Fruit fly (Drosophila melanogaster) whole organism, embryonic: ENCODE data around the gene CG7304.
A peak's percentile ranks its signal among the peaks of the same experiment; 100 is the strongest.

Source experiments
- Ada2b ChIP-seq: fragments of 200-800 bp; sonication (Bioruptor generic); IDR thresholded peaks from 2 replicates; pipeline ENCODE4 v1.3.6; 2022; ENCODE audit warnings: missing biosample characterization, missing genetic modification characterization
- Asciz ChIP-seq: fragments of 200-800 bp; sonication (Bioruptor generic); optimal IDR thresholded peaks from 2 replicates; lab custom pipeline; 2017; ENCODE audit warnings: missing biosample characterization, mild to moderate bottlenecking, missing genetic modification characterization, missing genetic modification reagents
- BtbVII ChIP-seq: fragments of 200-800 bp; sonication (Bioruptor generic); optimal IDR thresholded peaks from 3 replicates; lab custom pipeline; 2017; ENCODE audit warnings: missing biosample characterization, mild to moderate bottlenecking, missing genetic modification characterization
- CG10267 ChIP-seq: fragments of 200-800 bp; sonication (Bioruptor generic); optimal IDR thresholded peaks from 2 replicates; lab custom pipeline; 2018; ENCODE audit warnings: missing biosample characterization, mild to moderate bottlenecking, missing genetic modification characterization, moderate library complexity
- CG11696 ChIP-seq: fragments of 200-800 bp; sonication (Bioruptor generic); IDR thresholded peaks from 2 replicates; pipeline ENCODE4 v1.3.6; 2022; ENCODE audit warnings: missing biosample characterization, missing genetic modification characterization
- CG1529 ChIP-seq: fragments of 200-800 bp; sonication (Bioruptor generic); optimal IDR thresholded peaks from 3 replicates; lab custom pipeline; 2018; ENCODE audit warnings: missing biosample characterization, missing genetic modification characterization
- CG15601 ChIP-seq: fragments of 200-800 bp; sonication (Bioruptor generic); optimal IDR thresholded peaks from 3 replicates; lab custom pipeline; 2019; ENCODE audit warnings: missing biosample characterization, mild to moderate bottlenecking, missing genetic modification characterization, moderate library complexity
- CG18619 ChIP-seq: fragments of 200-800 bp; sonication (Bioruptor generic); optimal IDR thresholded peaks from 3 replicates; lab custom pipeline; 2017; ENCODE audit warnings: missing biosample characterization, mild to moderate bottlenecking, missing genetic modification characterization
- CG2712 ChIP-seq: fragments of 200-800 bp; optimal IDR thresholded peaks from 3 replicates; lab custom pipeline; 2019; ENCODE audit warnings: missing biosample characterization, mild to moderate bottlenecking, missing genetic modification characterization, moderate library complexity
- CG3065 ChIP-seq: fragments of 200-800 bp; sonication (Bioruptor generic); optimal IDR thresholded peaks from 2 replicates; lab custom pipeline; 2016; ENCODE audit warnings: missing biosample characterization, missing genetic modification characterization
- CG5180 ChIP-seq: fragments of 200-800 bp; sonication (Bioruptor generic); optimal IDR thresholded peaks from 3 replicates; lab custom pipeline; 2017; ENCODE audit warnings: missing biosample characterization, missing genetic modification characterization, mild to moderate bottlenecking, moderate library complexity, missing genetic modification reagents
- CG7372 ChIP-seq: fragments of 200-800 bp; sonication (Bioruptor generic); IDR thresholded peaks from 2 replicates; pipeline ENCODE4 v1.3.6; 2022; ENCODE audit warnings: missing biosample characterization, missing genetic modification characterization
- CG7786 ChIP-seq: fragments of 200-800 bp; sonication (Bioruptor generic); optimal IDR thresholded peaks from 2 replicates; lab custom pipeline; 2016; ENCODE audit warnings: missing biosample characterization, missing genetic modification characterization
- CG8765 ChIP-seq: fragments of 200-800 bp; sonication (Bioruptor generic); IDR thresholded peaks from 2 replicates; pipeline ENCODE4 v1.3.6; 2022; ENCODE audit warnings: missing biosample characterization, missing genetic modification characterization
- CG9932 ChIP-seq: fragments of 200-800 bp; sonication (Bioruptor generic); IDR thresholded peaks from 2 replicates; pipeline ENCODE4 v1.3.6; 2022; ENCODE audit warnings: missing biosample characterization, missing genetic modification characterization
- Chrac-16 ChIP-seq: fragments of 200-800 bp; sonication (Bioruptor generic); optimal IDR thresholded peaks from 3 replicates; lab custom pipeline; 2016; ENCODE audit warnings: missing biosample characterization, missing genetic modification characterization
- D19A ChIP-seq: fragments of 200-800 bp; optimal IDR thresholded peaks from 3 replicates; lab custom pipeline; 2019; ENCODE audit warnings: missing biosample characterization, mild to moderate bottlenecking, missing genetic modification characterization, moderate library complexity
- Dll ChIP-seq: fragments of 200-800 bp; sonication (Bioruptor generic); IDR thresholded peaks from 4 replicates; pipeline ENCODE4 v1.3.6; 2022; ENCODE audit warnings: missing biosample characterization, missing genetic modification characterization; ENCODE audit not compliant: partially characterized antibody
- Elba2 ChIP-seq: fragments of 200-800 bp; sonication (Bioruptor generic); optimal IDR thresholded peaks from 3 replicates; lab custom pipeline; 2016; ENCODE audit warnings: missing biosample characterization, missing genetic modification characterization
- HHEX ChIP-seq: fragments of 200-800 bp; sonication (Bioruptor generic); optimal IDR thresholded peaks from 3 replicates; lab custom pipeline; 2017; ENCODE audit warnings: missing biosample characterization, mild to moderate bottlenecking, missing genetic modification characterization, missing genetic modification reagents
- Kr ChIP-seq: fragments of 200-800 bp; sonication (Bioruptor generic); optimal IDR thresholded peaks from 2 replicates; lab custom pipeline; 2017; ENCODE audit warnings: missing biosample characterization, mild to moderate bottlenecking, missing genetic modification characterization
- MESR4 ChIP-seq: fragments of 200-800 bp; sonication (Bioruptor generic); optimal IDR thresholded peaks from 2 replicates; lab custom pipeline; 2018; ENCODE audit warnings: missing biosample characterization, mild to moderate bottlenecking, missing genetic modification characterization, moderate library complexity
- PHDP ChIP-seq: fragments of 200-800 bp; sonication (Bioruptor generic); optimal IDR thresholded peaks from 3 replicates; lab custom pipeline; 2018; ENCODE audit warnings: missing biosample characterization, mild to moderate bottlenecking, missing genetic modification characterization, moderate library complexity
- Pdp1 ChIP-seq, 2 experiments: fragments of 200-800 bp; sonication (Bioruptor generic); optimal IDR thresholded peaks; 3 replicates each; lab custom pipeline; 2016; ENCODE audit warnings: missing biosample characterization in 2 of 2, missing genetic modification characterization in 2 of 2, mild to moderate bottlenecking in 1 of 2, moderate library complexity in 1 of 2
- Sin3A ChIP-seq: fragments of >200 bp; optimal IDR thresholded peaks from 2 replicates; lab custom pipeline; 2018
- Spps ChIP-seq: fragments of 200-800 bp; sonication (Bioruptor generic); optimal IDR thresholded peaks from 2 replicates; lab custom pipeline; 2018; ENCODE audit warnings: missing biosample characterization, mild to moderate bottlenecking, missing genetic modification characterization
- ac ChIP-seq: fragments of 200-800 bp; sonication (Bioruptor generic); optimal IDR thresholded peaks from 3 replicates; lab custom pipeline; 2017; ENCODE audit warnings: missing biosample characterization, mild to moderate bottlenecking, missing genetic modification characterization
- ato ChIP-seq: fragments of 200-800 bp; sonication (Bioruptor generic); IDR thresholded peaks from 2 replicates; pipeline ENCODE4 v1.3.6; 2022; ENCODE audit warnings: missing biosample characterization, missing genetic modification characterization; ENCODE audit not compliant: partially characterized antibody
- cad ChIP-seq: fragments of >200 bp; optimal IDR thresholded peaks from 2 replicates; lab custom pipeline; 2017; ENCODE audit warnings: missing biosample characterization, missing genetic modification characterization
- cato ChIP-seq: fragments of 200-800 bp; sonication (Bioruptor generic); optimal IDR thresholded peaks from 2 replicates; lab custom pipeline; 2016; ENCODE audit warnings: missing biosample characterization, missing genetic modification characterization, borderline replicate concordance
- chif ChIP-seq, 2 experiments: fragments of 200-800 bp; sonication (Bioruptor generic); optimal IDR thresholded peaks; 3 replicates each; lab custom pipeline; 2016; ENCODE audit warnings: missing biosample characterization in 2 of 2, missing genetic modification characterization in 2 of 2
- chm ChIP-seq: fragments of 200-800 bp; sonication (Bioruptor generic); IDR thresholded peaks from 2 replicates; pipeline ENCODE4 v1.3.6; 2022; ENCODE audit warnings: missing biosample characterization, missing genetic modification characterization
- corto ChIP-seq: fragments of 200-800 bp; sonication (Bioruptor generic); optimal IDR thresholded peaks from 2 replicates; lab custom pipeline; 2016; ENCODE audit warnings: missing biosample characterization, mild to moderate bottlenecking, missing genetic modification characterization, moderate library complexity
- gem ChIP-seq: fragments of 200-800 bp; sonication (Bioruptor generic); optimal IDR thresholded peaks from 2 replicates; lab custom pipeline; 2019; ENCODE audit warnings: missing biosample characterization, mild to moderate bottlenecking, missing genetic modification characterization, moderate library complexity
- ken ChIP-seq: fragments of 200-800 bp; sonication (Bioruptor generic); IDR thresholded peaks from 3 replicates; pipeline ENCODE4 v1.3.6; 2022; ENCODE audit warnings: missing biosample characterization, missing genetic modification characterization
- knrl ChIP-seq: fragments of 200-800 bp; sonication (Bioruptor generic); IDR thresholded peaks from 3 replicates; pipeline ENCODE4 v1.3.6; 2022; ENCODE audit warnings: missing biosample characterization, missing genetic modification characterization; ENCODE audit not compliant: partially characterized antibody
- lbe ChIP-seq: fragments of 200-800 bp; sonication (Bioruptor generic); optimal IDR thresholded peaks from 2 replicates; lab custom pipeline; 2016; ENCODE audit warnings: missing biosample characterization, mild to moderate bottlenecking, missing genetic modification characterization
- rib ChIP-seq: fragments of 200-800 bp; sonication (Bioruptor generic); IDR thresholded peaks from 2 replicates; pipeline ENCODE4 v1.3.6; 2022; ENCODE audit warnings: missing biosample characterization, missing genetic modification characterization
- sc ChIP-seq, 3 experiments: fragments of >200 bp in 2 of 3; fragments of 200-800 bp in 1 of 3; sonication (Bioruptor generic) in 1 of 3; optimal IDR thresholded peaks; 2 replicates in 2 of 3; 3 replicates in 1 of 3; lab custom pipeline; 2017; ENCODE audit warnings: mild to moderate bottlenecking in 1 of 3, missing biosample characterization in 1 of 3, missing genetic modification characterization in 1 of 3, missing genetic modification reagents in 1 of 3
- sima ChIP-seq: fragments of 200-800 bp; sonication (Bioruptor generic); optimal IDR thresholded peaks from 2 replicates; lab custom pipeline; 2016; ENCODE audit warnings: missing biosample characterization, missing genetic modification characterization
- stwl ChIP-seq: fragments of 200-800 bp; sonication (Bioruptor generic); optimal IDR thresholded peaks from 3 replicates; lab custom pipeline; 2018; ENCODE audit warnings: missing biosample characterization, mild to moderate bottlenecking, missing genetic modification characterization, moderate library complexity
- sug ChIP-seq: fragments of 200-800 bp; optimal IDR thresholded peaks from 2 replicates; lab custom pipeline; 2019; ENCODE audit warnings: missing biosample characterization, mild to moderate bottlenecking, missing genetic modification characterization, moderate library complexity
- tap ChIP-seq: fragments of 200-800 bp; optimal IDR thresholded peaks from 3 replicates; lab custom pipeline; 2019; ENCODE audit warnings: missing biosample characterization, mild to moderate bottlenecking, missing genetic modification characterization, moderate library complexity
- tgo ChIP-seq: fragments of 200-800 bp; sonication (Bioruptor generic); IDR thresholded peaks from 3 replicates; pipeline ENCODE4 v1.3.6; 2022; ENCODE audit warnings: missing biosample characterization, missing genetic modification characterization
- tll ChIP-seq, 2 experiments: fragments of 200-800 bp in 1 of 2; fragments of >200 bp in 1 of 2; sonication (Bioruptor generic) in 1 of 2; optimal IDR thresholded peaks; 2 replicates each; lab custom pipeline; 2017 to 2019; ENCODE audit warnings: missing biosample characterization in 2 of 2, missing genetic modification characterization in 2 of 2, mild to moderate bottlenecking in 1 of 2, moderate library complexity in 1 of 2
- wor ChIP-seq: fragments of 200-800 bp; sonication (Bioruptor generic); IDR thresholded peaks from 2 replicates; pipeline ENCODE4 v1.3.6; 2022; ENCODE audit warnings: missing biosample characterization, missing genetic modification characterization
- zen2 ChIP-seq: fragments of 200-800 bp; sonication (Bioruptor generic); IDR thresholded peaks from 3 replicates; pipeline ENCODE4 v1.3.6; 2022; ENCODE audit warnings: missing biosample characterization, missing genetic modification characterization; ENCODE audit not compliant: partially characterized antibody

CG7304 gene

dm6 chr3L:15699626-15700337 is 20.3 kb downstream of the CG7304 start, which contains the start of gene comm2 (continued):
- TF ChIP-seq HHEX (GFP tag; lab: Kevin White, UChicago) (no peak), CG9932 (GFP tag; lab: Robert Waterston, UW) (0 out of 2 replicates have a peak, but pooled peaks have one; percentile 5), corto (GFP tag; lab: Kevin White, UChicago) (no peak), Pdp1 (GFP tag; optimal IDR thresholded peaks at IDR 0.05; lab: Kevin White, UChicago) (no peak), cato (no peak), gem (tag; lab: Kevin White, UChicago) (no peak), tll (GFP tag; optimal IDR thresholded peaks at IDR 0.05; lab: Kevin White, UChicago) (peak in 1 of 2 experiments; percentile 47), stwl (tag; lab: Kevin White, UChicago) (no peak), ato (GFP tag; lab: Robert Waterston, UW) (no peak), CG5180 (GFP tag; lab: Kevin White, UChicago) (peak; percentile 30), zen2 (GFP tag; lab: Robert Waterston, UW) (peak; percentile 63), Asciz (GFP tag; lab: Kevin White, UChicago) (no peak), Spps (tag; lab: Kevin White, UChicago) (no peak), Sin3A (lab: Kevin White, UChicago) (no peak), BtbVII (no peak), tgo (GFP tag; lab: Robert Waterston, UW) (no peak), sug (tag; lab: Kevin White, UChicago) (no peak), chm (peak; percentile 88), CG7786 (GFP tag; lab: Kevin White, UChicago) (no peak), ken (GFP tag; lab: Robert Waterston, UW) (no peak), CG3065 (GFP tag; lab: Kevin White, UChicago) (no peak), ac (GFP tag; lab: Kevin White, UChicago) (no peak)

DNA sequence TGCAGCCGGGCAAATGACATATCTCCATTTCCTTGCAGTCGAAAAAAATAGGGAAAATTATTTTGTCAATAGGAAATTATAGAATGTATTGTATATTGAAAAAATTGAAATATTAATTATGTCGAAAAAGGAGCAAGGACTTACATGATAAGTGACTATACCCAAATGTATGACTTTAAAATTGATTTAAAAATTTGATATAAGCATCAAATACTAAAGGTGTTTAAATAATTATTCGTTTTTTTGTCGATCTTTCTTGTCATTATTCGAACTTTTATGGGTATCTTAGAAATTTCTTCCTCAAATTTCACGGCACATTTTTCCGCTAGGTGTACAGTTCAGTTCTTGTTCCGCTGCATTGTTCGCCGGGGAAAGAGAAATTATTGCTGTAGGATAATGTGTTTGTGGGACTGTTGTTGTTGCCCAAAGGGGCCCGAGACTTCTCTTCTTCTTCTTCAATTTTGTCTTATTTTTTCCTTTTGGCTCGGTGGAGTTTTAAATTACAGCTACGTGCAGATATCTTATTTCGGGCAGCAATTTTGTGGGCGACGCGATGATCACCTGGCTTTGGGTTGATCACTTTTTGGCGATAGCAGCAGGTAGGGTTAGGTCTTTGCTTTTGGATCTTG is 20.9 kb downstream of the CG7304 start:
- no peak for TF ChIP-seq Ada2b (GFP tag; lab: Robert Waterston, UW)
- TF ChIP-seq lbe (GFP tag; lab: Kevin White, UChicago) = no peak
- no peak for TF ChIP-seq CG7372
- peak; percentile 86 for TF ChIP-seq Elba2 (GFP tag; lab: Kevin White, UChicago)
- peak in 1 of 2 experiments; percentile 58 for TF ChIP-seq chif (GFP tag; optimal IDR thresholded peaks at IDR 0.05; lab: Kevin White, UChicago)
- TF ChIP-seq sc (optimal IDR thresholded peaks at IDR 0.05; lab: Kevin White, UChicago) = no peak
- TF ChIP-seq sc (GFP tag; optimal IDR thresholded peaks at IDR 0.05; lab: Kevin White, UChicago) = peak; percentile 58
- TF ChIP-seq Kr (GFP tag; lab: Kevin White, UChicago) = no peak
- peak; percentile 81 for TF ChIP-seq CG2712
- TF ChIP-seq MESR4 (GFP tag; lab: Kevin White, UChicago) = no peak
- TF ChIP-seq CG8765 (GFP tag; lab: Robert Waterston, UW) = 0 out of 2 replicates have a peak, but pooled peaks have one; percentile 16
- TF ChIP-seq tll (GFP tag; optimal IDR thresholded peaks at IDR 0.05; lab: Kevin White, UChicago) = no peak
- no peak for TF ChIP-seq PHDP
- TF ChIP-seq CG15601 (tag; lab: Kevin White, UChicago) = peak; percentile 66
- TF ChIP-seq cad = no peak
- no peak for TF ChIP-seq wor (GFP tag; lab: Robert Waterston, UW)
- TF ChIP-seq rib (GFP tag; lab: Robert Waterston, UW) = no peak
- TF ChIP-seq knrl (GFP tag; lab: Robert Waterston, UW) = no peak
- TF ChIP-seq Chrac-16 (GFP tag; lab: Kevin White, UChicago) = peak; percentile 63
- no peak for TF ChIP-seq Dll (GFP tag; lab: Robert Waterston, UW)
- TF ChIP-seq tap = no peak
- no peak for TF ChIP-seq sima
- TF ChIP-seq HHEX (GFP tag; lab: Kevin White, UChicago) = no peak
- peak; percentile 50 for TF ChIP-seq CG1529 (GFP tag; lab: Kevin White, UChicago)
- TF ChIP-seq CG11696 (GFP tag; lab: Robert Waterston, UW) = no peak
- peak; percentile 69 for TF ChIP-seq D19A (tag; lab: Kevin White, UChicago)
- TF ChIP-seq CG10267 (tag; lab: Kevin White, UChicago) = peak; percentile 60
- peak; percentile 6 for TF ChIP-seq CG18619 (GFP tag; lab: Kevin White, UChicago)
